Fruit fly (Drosophila melanogaster): ENCODE data around the gene CG42637.

The CG42637 gene

dm6 chr3L:19793438-19793998 lies at the start of gene CG42637, which contains the start of the genes Gyc76C and SREBP (continued):
- TF ChIP-seq CG7556 (GFP tag; optimal IDR thresholded peaks at IDR 0.05) (no peak), Eip74EF (GFP tag; optimal IDR thresholded peaks at IDR 0.05) (no peak), CG11398 (GFP tag; optimal IDR thresholded peaks at IDR 0.05) (no peak), fru (optimal IDR thresholded peaks at IDR 0.05) (no peak), tgo (GFP tag; IDR thresholded peaks at IDR 0.05) (no peak), CG31441 (GFP tag; IDR thresholded peaks at IDR 0.05) (no peak), jumu (GFP tag; optimal IDR thresholded peaks at IDR 0.05) (no peak), cwo (GFP tag; optimal IDR thresholded peaks at IDR 0.05) (no peak), danr (GFP tag; IDR thresholded peaks at IDR 0.05) (no peak), eyg (GFP tag; optimal IDR thresholded peaks at IDR 0.05) (no peak), dpn (GFP tag; optimal IDR thresholded peaks at IDR 0.05) (no peak), CG6854 (GFP tag; optimal IDR thresholded peaks at IDR 0.05) (no peak), BEAF-32 (GFP tag; optimal IDR thresholded peaks at IDR 0.05) (peak; percentile 56), ara (GFP tag; IDR thresholded peaks at IDR 0.05) (no peak), trh (GFP tag; optimal IDR thresholded peaks at IDR 0.05) (no peak), CG30020 (tag; optimal IDR thresholded peaks at IDR 0.05) (peak; percentile 42), CG1529 (GFP tag; optimal IDR thresholded peaks at IDR 0.05) (no peak), dmrt99B (tag; optimal IDR thresholded peaks at IDR 0.05) (no peak), CG10979 (tag; optimal IDR thresholded peaks at IDR 0.05) (no peak), oc (tag; optimal IDR thresholded peaks at IDR 0.05) (peak; percentile 10), ind (GFP tag; optimal IDR thresholded peaks at IDR 0.05) (no peak), ap (GFP tag; IDR thresholded peaks at IDR 0.05) (no peak), al (GFP tag; IDR thresholded peaks at IDR 0.05) (no peak), CG3838 (GFP tag; optimal IDR thresholded peaks at IDR 0.05) (peak; percentile 11), Ets97D (GFP tag; optimal IDR thresholded peaks at IDR 0.05) (peak; percentile 85), Sry-β (GFP tag; optimal IDR thresholded peaks at IDR 0.05) (peak; percentile 31), repo (GFP tag; optimal IDR thresholded peaks at IDR 0.05) (peak; percentile 12), CG1602 (GFP tag; optimal IDR thresholded peaks at IDR 0.05) (no peak), sima (GFP tag; optimal IDR thresholded peaks at IDR 0.05) (no peak), MESR4 (GFP tag; optimal IDR thresholded peaks at IDR 0.05) (no peak), cg (GFP tag; optimal IDR thresholded peaks at IDR 0.05) (peak; percentile 59), CG11696 (GFP tag; IDR thresholded peaks at IDR 0.05) (no peak), CG4404 (GFP tag; IDR thresholded peaks at IDR 0.05) (no peak), CG7372 (GFP tag; IDR thresholded peaks at IDR 0.05) (no peak), Mad (GFP tag; optimal IDR thresholded peaks at IDR 0.05) (no peak), pb (GFP tag; optimal IDR thresholded peaks at IDR 0.05) (peak; percentile 13), zfh2 (GFP tag; optimal IDR thresholded peaks at IDR 0.05) (no peak), D19A (tag; optimal IDR thresholded peaks at IDR 0.05) (no peak), HLHmδ (GFP tag; optimal IDR thresholded peaks at IDR 0.05) (peak; percentile 5), CG31224 (GFP tag; IDR thresholded peaks at IDR 0.05) (no peak), kni (GFP tag; optimal IDR thresholded peaks at IDR 0.05) (no peak), HLH54F (GFP tag; optimal IDR thresholded peaks at IDR 0.05) (no peak), tll (GFP tag; optimal IDR thresholded peaks at IDR 0.05) (no peak), CG10654 (GFP tag; optimal IDR thresholded peaks at IDR 0.05) (no peak), CG12236 (GFP tag; optimal IDR thresholded peaks at IDR 0.05) (no peak), CG8478 (optimal IDR thresholded peaks at IDR 0.05) (no peak), CHES-1-like (GFP tag; optimal IDR thresholded peaks at IDR 0.05) (no peak), sd (tag; optimal IDR thresholded peaks at IDR 0.05) (peak; percentile 97), wek (GFP tag; optimal IDR thresholded peaks at IDR 0.05) (no peak), lov (optimal IDR thresholded peaks at IDR 0.05) (no peak), lov (GFP tag; IDR thresholded peaks at IDR 0.05) (no peak), tin (GFP tag; optimal IDR thresholded peaks at IDR 0.05) (no peak)
